Fruit fly (Drosophila melanogaster) whole organism, wandering third instar larva: Measurements from ENCODE around the gene CG31174.
A peak's percentile ranks its signal among the peaks of the same experiment; 100 is the strongest.

ENCODE experiments used
- Abd-B ChIP-seq: fragments of >200 bp; optimal IDR thresholded peaks from 2 replicates; lab custom pipeline; 2017; ENCODE audit warnings: missing biosample characterization, missing genetic modification characterization
- CG32264 ChIP-seq: fragments of 200-800 bp; sonication (Bioruptor generic); optimal IDR thresholded peaks from 2 replicates; lab custom pipeline; 2016; ENCODE audit warnings: missing biosample characterization, missing genetic modification characterization
- CG9705 ChIP-seq: fragments of 200-800 bp; sonication (Bioruptor generic); optimal IDR thresholded peaks from 2 replicates; lab custom pipeline; 2018; ENCODE audit warnings: missing biosample characterization, mild to moderate bottlenecking, missing genetic modification characterization
- CrebA ChIP-seq: fragments of 200-800 bp; sonication (Bioruptor generic); optimal IDR thresholded peaks from 2 replicates; lab custom pipeline; 2016; ENCODE audit warnings: missing biosample characterization, mild to moderate bottlenecking, missing genetic modification characterization, borderline replicate concordance
- Dif ChIP-seq: fragments of 200-275, 200-300 bp; sonication (Bioruptor generic); optimal IDR thresholded peaks from 2 replicates; lab custom pipeline; 2018; ENCODE audit warnings: missing biosample characterization, missing genetic modification characterization; ENCODE audit not compliant: partially characterized antibody
- GATAd ChIP-seq: sonication (Bioruptor generic); optimal IDR thresholded peaks from 2 replicates; lab custom pipeline; 2016; ENCODE audit warnings: missing biosample characterization, missing genetic modification characterization
- HLH106 ChIP-seq: fragments of 200-800 bp; optimal IDR thresholded peaks from 3 replicates; lab custom pipeline; 2019; ENCODE audit warnings: missing biosample characterization, mild to moderate bottlenecking, missing genetic modification characterization, moderate library complexity
- Hnf4 ChIP-seq: fragments of 200-800 bp; sonication (Bioruptor generic); optimal IDR thresholded peaks from 2 replicates; lab custom pipeline; 2016; ENCODE audit warnings: missing biosample characterization, mild to moderate bottlenecking, missing genetic modification characterization
- Hr78 ChIP-seq: fragments of >200 bp; optimal IDR thresholded peaks from 2 replicates; lab custom pipeline; 2017; ENCODE audit warnings: missing biosample characterization, missing genetic modification characterization
- Jra ChIP-seq: sonication (Bioruptor generic); optimal IDR thresholded peaks from 2 replicates; lab custom pipeline; 2016; ENCODE audit warnings: missing biosample characterization, missing genetic modification characterization
- Mio ChIP-seq: sonication (Bioruptor generic); optimal IDR thresholded peaks from 2 replicates; lab custom pipeline; 2016; ENCODE audit warnings: missing biosample characterization, missing genetic modification characterization
- N ChIP-seq: fragments of >200 bp; optimal IDR thresholded peaks from 2 replicates; lab custom pipeline; 2018; ENCODE audit warnings: missing biosample characterization, missing external identifiers, missing genetic modification characterization
- OdsH ChIP-seq: fragments of 200-800 bp; sonication (Bioruptor generic); optimal IDR thresholded peaks from 2 replicates; lab custom pipeline; 2016; ENCODE audit warnings: missing biosample characterization, mild to moderate bottlenecking, missing genetic modification characterization
- Rel ChIP-seq, 2 experiments: fragments of 200-800 bp; sonication (Bioruptor generic) in 1 of 2; optimal IDR thresholded peaks; 2 replicates in 1 of 2; 3 replicates in 1 of 2; lab custom pipeline; 2016 to 2019; ENCODE audit warnings: mild to moderate bottlenecking in 2 of 2, missing biosample characterization in 2 of 2, missing genetic modification characterization in 2 of 2, moderate library complexity in 1 of 2
- Sp1 ChIP-seq: fragments of 200-800 bp; sonication (Bioruptor generic); optimal IDR thresholded peaks from 3 replicates; lab custom pipeline; 2019; ENCODE audit warnings: missing biosample characterization, mild to moderate bottlenecking, missing genetic modification characterization, moderate library complexity
- Vsx2 ChIP-seq: fragments of 200-300, 225-300 bp; sonication (Bioruptor generic); optimal IDR thresholded peaks from 2 replicates; lab custom pipeline; 2018; ENCODE audit warnings: missing biosample characterization, missing genetic modification characterization; ENCODE audit not compliant: partially characterized antibody
- br ChIP-seq: fragments of 200-800 bp; sonication (Bioruptor generic); optimal IDR thresholded peaks from 2 replicates; lab custom pipeline; 2016; ENCODE audit warnings: missing biosample characterization, missing genetic modification characterization
- brk ChIP-seq: fragments of 200-800 bp; sonication (Bioruptor generic); optimal IDR thresholded peaks from 2 replicates; lab custom pipeline; 2016; ENCODE audit warnings: missing biosample characterization, mild to moderate bottlenecking, missing genetic modification characterization
- dmrt93B ChIP-seq: fragments of 200-800 bp; sonication (Bioruptor generic); optimal IDR thresholded peaks from 2 replicates; lab custom pipeline; 2018; ENCODE audit warnings: missing biosample characterization, mild to moderate bottlenecking, missing genetic modification characterization
- dsf ChIP-seq: sonication (Bioruptor generic); optimal IDR thresholded peaks from 2 replicates; lab custom pipeline; 2016; ENCODE audit warnings: missing biosample characterization, missing genetic modification characterization, borderline replicate concordance
- ey ChIP-seq: fragments of 200-800 bp; sonication (Bioruptor generic); optimal IDR thresholded peaks from 2 replicates; lab custom pipeline; 2016; ENCODE audit warnings: missing biosample characterization, missing genetic modification characterization
- fru ChIP-seq: fragments of 200-800 bp; sonication (Bioruptor generic); optimal IDR thresholded peaks from 3 replicates; lab custom pipeline; 2016; ENCODE audit warnings: missing biosample characterization, mild to moderate bottlenecking, missing genetic modification characterization
- lola ChIP-seq: fragments of >200 bp; optimal IDR thresholded peaks from 2 replicates; lab custom pipeline; 2017; ENCODE audit warnings: missing biosample characterization, missing genetic modification characterization
- pan ChIP-seq: fragments of >200 bp; optimal IDR thresholded peaks from 2 replicates; lab custom pipeline; 2017
- rgr ChIP-seq: fragments of 200-800 bp; sonication (Bioruptor generic); optimal IDR thresholded peaks from 3 replicates; lab custom pipeline; 2016; ENCODE audit warnings: missing biosample characterization, mild to moderate bottlenecking, missing genetic modification characterization
- sage ChIP-seq: fragments of 200-800 bp; sonication (Bioruptor generic); optimal IDR thresholded peaks from 2 replicates; lab custom pipeline; 2016; ENCODE audit warnings: missing biosample characterization, mild to moderate bottlenecking, missing genetic modification characterization
- sv ChIP-seq: fragments of 200-800 bp; sonication (Bioruptor generic); optimal IDR thresholded peaks from 3 replicates; lab custom pipeline; 2016; ENCODE audit warnings: missing biosample characterization, missing genetic modification characterization
- tai ChIP-seq: sonication (Bioruptor generic); optimal IDR thresholded peaks from 2 replicates; lab custom pipeline; 2016; ENCODE audit warnings: missing biosample characterization, missing genetic modification characterization
- woc ChIP-seq: sonication (Bioruptor generic); optimal IDR thresholded peaks from 2 replicates; lab custom pipeline; 2016; ENCODE audit warnings: missing biosample characterization, mild to moderate bottlenecking, missing genetic modification characterization

Gene CG31174

DNA sequence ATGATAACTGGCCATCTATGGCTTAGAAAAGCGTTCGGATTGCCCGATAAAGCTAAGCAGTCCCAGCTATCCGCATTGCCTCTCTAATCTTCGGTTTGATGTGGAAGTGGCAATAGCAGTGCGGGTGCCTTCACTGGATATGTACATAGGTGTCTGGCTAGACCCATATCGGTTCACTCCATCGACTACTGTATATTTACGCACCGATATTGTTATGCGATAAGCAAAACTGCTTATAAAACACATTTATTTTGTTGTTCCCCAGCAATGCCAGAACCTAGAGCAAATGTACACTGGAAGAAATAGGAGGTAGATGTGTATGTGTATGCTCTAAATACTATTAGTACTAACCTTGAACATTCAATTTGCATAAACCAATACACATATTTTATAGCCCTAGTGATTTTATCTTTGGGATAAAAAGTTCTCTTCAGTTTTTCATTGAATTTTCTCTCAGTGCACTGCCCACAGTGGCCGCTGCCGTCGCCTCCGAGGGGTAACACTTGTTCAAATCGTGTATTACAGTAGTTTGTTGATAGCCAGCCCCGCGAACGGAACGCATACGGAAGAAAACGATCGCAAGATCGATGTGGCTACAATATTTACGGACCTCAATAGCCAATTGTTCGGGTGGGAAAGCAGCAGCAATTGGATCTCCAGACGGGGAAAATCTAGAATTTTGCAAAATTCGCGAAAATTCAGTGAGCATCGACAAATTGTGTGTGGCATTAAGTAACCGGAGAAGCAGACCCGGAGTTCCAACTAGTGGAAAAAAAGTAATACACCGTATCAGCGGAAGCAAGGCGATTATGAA, 1.1 kb upstream of the CG31174 start, which contains the start of gene CG31431 (continued):
- TF ChIP-seq pan (lab: Kevin White, UChicago) (no peak), ey (peak; percentile 83), Hnf4 (GFP tag; lab: Kevin White, UChicago) (peak; percentile 82), OdsH (GFP tag; lab: Kevin White, UChicago) (peak; percentile 81), rgr (peak; percentile 87), Vsx2 (GFP tag; lab: Kevin White, UChicago) (no peak)

dm6 chr3R:21867819-21868218, 1.5 kb downstream of the CG31174 start, which contains the start of the genes CG6569 and Cby:
TSS of gene CG6569 (minus strand) at chr3R:21867919.
TSS of gene Cby (plus strand) at chr3R:21868003.
- no peak for TF ChIP-seq Sp1
- TF ChIP-seq tai (GFP tag; lab: Kevin White, UChicago) = no peak
- no peak for TF ChIP-seq br (GFP tag; lab: Kevin White, UChicago)
- no peak for TF ChIP-seq Jra (GFP tag; lab: Kevin White, UChicago)
- TF ChIP-seq Dif (GFP tag; lab: Kevin White, UChicago) = no peak
- no peak for TF ChIP-seq CG9705 (GFP tag; lab: Kevin White, UChicago)
- TF ChIP-seq N (GFP tag; lab: Kevin White, UChicago) = no peak
- TF ChIP-seq Abd-B (GFP tag; lab: Kevin White, UChicago) = no peak
- TF ChIP-seq, all 38 proteins: peak for 0

- TF ChIP-seq HLH106 (no peak), Sp1 (no peak), sv (GFP tag; lab: Kevin White, UChicago) (no peak), Vsx2 (GFP tag; lab: Kevin White, UChicago) (no peak), woc (no peak), brk (peak; percentile 41), CG32264 (GFP tag; lab: Kevin White, UChicago) (no peak), rgr (no peak), CrebA (GFP tag; lab: Kevin White, UChicago) (peak; percentile 2), sage (GFP tag; lab: Kevin White, UChicago) (peak; percentile 12), Jra (GFP tag; lab: Kevin White, UChicago) (no peak), br (GFP tag; lab: Kevin White, UChicago) (no peak)
Measured at dm6 chr3R:21864992-21865391, 4.3 kb downstream of the CG31174 start, which contains the start of gene lsn. TSS of gene lsn (plus strand) at chr3R:21865168.

DNA sequence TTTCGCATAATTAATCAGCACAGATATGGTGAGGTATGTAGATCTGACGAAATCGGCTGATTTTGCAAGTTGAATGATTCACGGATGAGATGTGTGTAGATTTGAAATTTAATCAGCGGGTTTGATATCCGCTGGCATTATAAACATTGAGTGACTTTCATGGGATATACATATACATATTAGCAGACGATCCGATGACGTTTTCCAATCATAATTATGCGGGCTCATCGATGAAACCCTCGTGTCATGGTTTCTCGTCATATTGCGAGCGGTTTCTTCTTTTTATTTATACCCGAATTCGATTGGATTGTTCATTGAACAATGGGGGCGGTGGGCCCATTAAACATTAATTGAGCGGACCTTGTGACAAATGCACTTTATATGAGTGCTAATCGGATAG, 4.8 kb downstream of the CG31174 start:
- TF ChIP-seq dsf (no peak), Mio (GFP tag; lab: Kevin White, UChicago) (no peak), GATAd (GFP tag; lab: Kevin White, UChicago) (no peak), N (GFP tag; lab: Kevin White, UChicago) (no peak), dmrt93B (GFP tag; lab: Kevin White, UChicago) (no peak), HLH106 (no peak), tai (GFP tag; lab: Kevin White, UChicago) (no peak), Hr78 (no peak), rgr (no peak), lola (no peak), br (GFP tag; lab: Kevin White, UChicago) (no peak), Sp1 (no peak), fru (GFP tag; lab: Kevin White, UChicago) (no peak), ey (no peak)

dm6 chr3R:21863817-21864384, 5.4 kb downstream of the CG31174 start:
- TF ChIP-seq tai (GFP tag; lab: Kevin White, UChicago) (no peak), Rel (GFP tag; optimal IDR thresholded peaks at IDR 0.05; lab: Kevin White, UChicago) (no peak), Rel (tag; optimal IDR thresholded peaks at IDR 0.05; lab: Kevin White, UChicago) (peak; percentile 12)
